Fruit fly (Drosophila melanogaster) whole organism, prepupa: ENCODE data around the gene CG17110.

ENCODE experiments used
- CG1621 ChIP-seq: fragments of 200-800 bp; sonication (Bioruptor generic); optimal IDR thresholded peaks from 3 replicates; lab custom pipeline; 2018; ENCODE audit warnings: missing biosample characterization, mild to moderate bottlenecking, missing genetic modification characterization
- CG32006 ChIP-seq: fragments of 200-800 bp; sonication (Bioruptor generic); optimal IDR thresholded peaks from 3 replicates; lab custom pipeline; 2017; ENCODE audit warnings: missing biosample characterization, mild to moderate bottlenecking, missing genetic modification characterization
- CG4318 ChIP-seq: fragments of 200-800 bp; sonication (Bioruptor generic); optimal IDR thresholded peaks from 3 replicates; lab custom pipeline; 2017; ENCODE audit warnings: missing biosample characterization, mild to moderate bottlenecking, missing genetic modification characterization
- CG6808 ChIP-seq: fragments of 200-800 bp; sonication (Bioruptor generic); optimal IDR thresholded peaks from 3 replicates; lab custom pipeline; 2017; ENCODE audit warnings: missing biosample characterization, missing genetic modification characterization, mild to moderate bottlenecking, moderate library complexity, missing genetic modification reagents
- CG9139 ChIP-seq: fragments of 200-800 bp; sonication (Bioruptor generic); optimal IDR thresholded peaks from 3 replicates; lab custom pipeline; 2017; ENCODE audit warnings: missing biosample characterization, mild to moderate bottlenecking, missing genetic modification characterization
- Gug ChIP-seq: fragments of 200-800 bp; sonication (Bioruptor generic); IDR thresholded peaks from 2 replicates; pipeline ENCODE4 v1.3.6; 2022; ENCODE audit warnings: missing biosample characterization, missing genetic modification characterization
- Smox ChIP-seq: fragments of 200-800 bp; sonication (Bioruptor generic); optimal IDR thresholded peaks from 3 replicates; lab custom pipeline; 2016; ENCODE audit warnings: missing biosample characterization, missing genetic modification characterization
- cyc ChIP-seq: fragments of 200-800 bp; sonication (Bioruptor generic); optimal IDR thresholded peaks from 3 replicates; lab custom pipeline; 2016; ENCODE audit warnings: missing biosample characterization, missing genetic modification characterization
- fd59A ChIP-seq: fragments of 200-800 bp; sonication (Bioruptor generic); optimal IDR thresholded peaks from 2 replicates; lab custom pipeline; 2017; ENCODE audit warnings: missing biosample characterization, mild to moderate bottlenecking, missing genetic modification characterization, missing genetic modification reagents
- salr ChIP-seq, 2 experiments: fragments of 200-800 bp; sonication (Bioruptor generic); optimal IDR thresholded peaks; 3 replicates each; lab custom pipeline; 2016 to 2018; ENCODE audit warnings: missing biosample characterization in 2 of 2, missing genetic modification characterization in 2 of 2, mild to moderate bottlenecking in 1 of 2

- TF ChIP-seq Gug (GFP tag; lab: Robert Waterston, UW): no peak
- no peak for TF ChIP-seq CG6808
- no peak for TF ChIP-seq fd59A (GFP tag; lab: Kevin White, UChicago)
- TF ChIP-seq CG1621 (tag; lab: Kevin White, UChicago): no peak
- no peak for TF ChIP-seq CG32006 (GFP tag; lab: Kevin White, UChicago)
- no peak for TF ChIP-seq CG9139
- TF ChIP-seq cyc (GFP tag; lab: Kevin White, UChicago): no peak
- no peak for TF ChIP-seq salr (GFP tag; optimal IDR thresholded peaks at IDR 0.05; lab: Kevin White, UChicago)
- no peak for TF ChIP-seq Smox (GFP tag; lab: Kevin White, UChicago)
- TF ChIP-seq CG4318: no peak
These were observed 3.3 kb upstream of the CG17110 start for dm6 chr3R:23088252-23088651.
